Fruit fly (Drosophila melanogaster) whole organism, adult: Measurements from ENCODE around the gene ctrip.

Source experiments
- CG11617 ChIP-seq: fragments of 200-800 bp; sonication (Bioruptor generic); optimal IDR thresholded peaks from 2 replicates; lab custom pipeline; 2017; ENCODE audit warnings: mild to moderate bottlenecking, missing biosample characterization, missing genetic modification reagents, missing genetic modification characterization
- CG12768 ChIP-seq: fragments of 200-800 bp; sonication (Bioruptor generic); optimal IDR thresholded peaks from 2 replicates; lab custom pipeline; 2017; ENCODE audit warnings: missing biosample characterization, missing genetic modification characterization, mild to moderate bottlenecking, moderate library complexity, missing genetic modification reagents
- CG14711 ChIP-seq: fragments of 200-800 bp; sonication (Bioruptor generic); optimal IDR thresholded peaks from 2 replicates; lab custom pipeline; 2018; ENCODE audit warnings: missing biosample characterization, mild to moderate bottlenecking, missing genetic modification characterization, moderate library complexity
- CG1620 ChIP-seq: fragments of 200-800 bp; sonication (Bioruptor generic); optimal IDR thresholded peaks from 2 replicates; lab custom pipeline; 2016; ENCODE audit warnings: missing biosample characterization, missing genetic modification characterization
- CG33017 ChIP-seq: fragments of 200-800 bp; sonication (Bioruptor generic); optimal IDR thresholded peaks from 2 replicates; lab custom pipeline; 2018; ENCODE audit warnings: missing biosample characterization, mild to moderate bottlenecking, missing genetic modification characterization, moderate library complexity
- CG5204 ChIP-seq: fragments of 200-800 bp; sonication (Bioruptor generic); optimal IDR thresholded peaks from 2 replicates; lab custom pipeline; 2016; ENCODE audit warnings: missing biosample characterization, missing genetic modification characterization
- CG7045 ChIP-seq: fragments of 200-800 bp; sonication (Bioruptor generic); optimal IDR thresholded peaks from 2 replicates; lab custom pipeline; 2017; ENCODE audit warnings: missing biosample characterization, mild to moderate bottlenecking, missing genetic modification characterization
- CG7101 ChIP-seq: fragments of 200-800 bp; sonication (Bioruptor generic); optimal IDR thresholded peaks from 2 replicates; lab custom pipeline; 2018; ENCODE audit warnings: missing biosample characterization, mild to moderate bottlenecking, missing genetic modification characterization, moderate library complexity
- Clk ChIP-seq: fragments of 200-800 bp; sonication (Bioruptor generic); optimal IDR thresholded peaks from 2 replicates; lab custom pipeline; 2017; ENCODE audit warnings: missing biosample characterization, missing genetic modification characterization
- Crg-1 ChIP-seq: fragments of 200-800 bp; sonication (Bioruptor generic); optimal IDR thresholded peaks from 2 replicates; lab custom pipeline; 2016; ENCODE audit warnings: missing biosample characterization, missing genetic modification characterization
- Hr96 ChIP-seq: fragments of 200-800 bp; sonication (Bioruptor generic); optimal IDR thresholded peaks from 2 replicates; lab custom pipeline; 2016; ENCODE audit warnings: missing biosample characterization, missing genetic modification characterization
- Mnt ChIP-seq: fragments of 200-800 bp; sonication (Bioruptor generic); optimal IDR thresholded peaks from 2 replicates; lab custom pipeline; 2016; ENCODE audit warnings: missing biosample characterization, mild to moderate bottlenecking, missing genetic modification characterization
- bab1 ChIP-seq: fragments of 200-800 bp; sonication (Bioruptor generic); optimal IDR thresholded peaks from 3 replicates; lab custom pipeline; 2019; ENCODE audit warnings: missing biosample characterization, mild to moderate bottlenecking, missing genetic modification characterization, moderate library complexity
- cic ChIP-seq: fragments of 200-800 bp; sonication (Bioruptor generic); optimal IDR thresholded peaks from 2 replicates; lab custom pipeline; 2017; ENCODE audit warnings: missing biosample characterization, mild to moderate bottlenecking, missing genetic modification characterization, moderate library complexity
- cnc ChIP-seq, 2 experiments: fragments of >200 bp; optimal IDR thresholded peaks; 2 replicates each; lab custom pipeline; 2017
- kay ChIP-seq: fragments of 200-800 bp; sonication (Bioruptor generic); peaks from one replicate; lab custom pipeline; 2016; ENCODE audit warnings: missing biosample characterization, missing genetic modification characterization, borderline replicate concordance
- ovo ChIP-seq: fragments of 200-800 bp; sonication (Bioruptor generic); optimal IDR thresholded peaks from 2 replicates; lab custom pipeline; 2016; ENCODE audit warnings: missing biosample characterization, missing genetic modification characterization
- pad ChIP-seq: fragments of 200-800 bp; sonication (Bioruptor generic); optimal IDR thresholded peaks from 3 replicates; lab custom pipeline; 2017; ENCODE audit warnings: missing biosample characterization, missing genetic modification characterization, mild to moderate bottlenecking, moderate library complexity, missing genetic modification reagents
- tj ChIP-seq: fragments of 200-800 bp; sonication (Bioruptor generic); optimal IDR thresholded peaks from 3 replicates; lab custom pipeline; 2017; ENCODE audit warnings: missing biosample characterization, mild to moderate bottlenecking, missing genetic modification characterization, moderate library complexity
- toe ChIP-seq: fragments of 200-800 bp; sonication (Bioruptor generic); optimal IDR thresholded peaks from 2 replicates; lab custom pipeline; 2016; ENCODE audit warnings: missing biosample characterization, missing genetic modification characterization

ctrip gene

dm6 chr3R:4821098-4821605, 9.3 kb upstream of the ctrip start, which contains the start of gene CG14657:
TSS of gene CG14657 (minus strand) at chr3R:4821432.
- no peak for TF ChIP-seq CG33017
- peak; percentile 62 for TF ChIP-seq Mnt
- TF ChIP-seq Hr96 (GFP tag; lab: Kevin White, UChicago): no peak
- TF ChIP-seq CG5204 (GFP tag; lab: Kevin White, UChicago): no peak
- TF ChIP-seq CG14711 (tag; lab: Kevin White, UChicago): no peak
- peak; percentile 66 for TF ChIP-seq bab1
- TF ChIP-seq CG7045 (GFP tag; lab: Kevin White, UChicago): no peak
- TF ChIP-seq CG11617 (GFP tag; lab: Kevin White, UChicago): no peak
- TF ChIP-seq toe (GFP tag; lab: Kevin White, UChicago): no peak
- TF ChIP-seq pad (GFP tag; lab: Kevin White, UChicago): peak; percentile 63
- TF ChIP-seq kay (GFP tag; lab: Kevin White, UChicago): no peak
- no peak for TF ChIP-seq CG12768 (GFP tag; lab: Kevin White, UChicago)
- TF ChIP-seq ovo (GFP tag; lab: Kevin White, UChicago): no peak
- no peak for TF ChIP-seq Clk (GFP tag; lab: Kevin White, UChicago)
- peak; percentile 100 for TF ChIP-seq cic (GFP tag; lab: Kevin White, UChicago)
- TF ChIP-seq tj (GFP tag; lab: Kevin White, UChicago): peak; percentile 15
- no peak for TF ChIP-seq CG7101
- TF ChIP-seq Crg-1 (GFP tag; lab: Kevin White, UChicago): no peak
- TF ChIP-seq CG1620: no peak
- no peak for TF ChIP-seq cnc (optimal IDR thresholded peaks at IDR 0.05; lab: Kevin White, UChicago)

dm6 chr3R:4816018-4816417, 4.1 kb upstream of the ctrip start, which contains the start of gene BBS5:
TSS of gene BBS5 (plus strand) at chr3R:4816318.
- TF ChIP-seq CG33017 (no peak), Hr96 (GFP tag; lab: Kevin White, UChicago) (no peak), pad (GFP tag; lab: Kevin White, UChicago) (no peak), kay (GFP tag; lab: Kevin White, UChicago) (no peak), CG7101 (no peak), CG7045 (GFP tag; lab: Kevin White, UChicago) (no peak), CG12768 (GFP tag; lab: Kevin White, UChicago) (no peak), Mnt (no peak), CG11617 (GFP tag; lab: Kevin White, UChicago) (no peak), Crg-1 (GFP tag; lab: Kevin White, UChicago) (no peak), bab1 (no peak), tj (GFP tag; lab: Kevin White, UChicago) (no peak), CG1620 (no peak), CG14711 (tag; lab: Kevin White, UChicago) (no peak), cnc (optimal IDR thresholded peaks at IDR 0.05; lab: Kevin White, UChicago) (no peak), toe (GFP tag; lab: Kevin White, UChicago) (no peak), CG5204 (GFP tag; lab: Kevin White, UChicago) (no peak)

- TF ChIP-seq CG7045 (GFP tag; lab: Kevin White, UChicago) (no peak), Mnt (no peak), CG1620 (no peak), kay (GFP tag; lab: Kevin White, UChicago) (no peak), Hr96 (GFP tag; lab: Kevin White, UChicago) (no peak), Clk (GFP tag; lab: Kevin White, UChicago) (no peak), tj (GFP tag; lab: Kevin White, UChicago) (no peak), toe (GFP tag; lab: Kevin White, UChicago) (no peak), CG12768 (GFP tag; lab: Kevin White, UChicago) (no peak), CG14711 (tag; lab: Kevin White, UChicago) (no peak), cnc (optimal IDR thresholded peaks at IDR 0.05; lab: Kevin White, UChicago) (no peak), bab1 (no peak)
Measured at dm6 chr3R:4814677-4815076, 2.8 kb upstream of the ctrip start.

- TF ChIP-seq CG5204 (GFP tag; lab: Kevin White, UChicago) (no peak), Clk (GFP tag; lab: Kevin White, UChicago) (no peak), Mnt (peak; percentile 54), ovo (GFP tag; lab: Kevin White, UChicago) (peak; percentile 14), tj (GFP tag; lab: Kevin White, UChicago) (peak; percentile 19), bab1 (peak; percentile 23), CG11617 (GFP tag; lab: Kevin White, UChicago) (peak; percentile 37), CG1620 (no peak), toe (GFP tag; lab: Kevin White, UChicago) (peak; percentile 21), CG33017 (peak; percentile 15), cnc (optimal IDR thresholded peaks at IDR 0.05; lab: Kevin White, UChicago) (no peak), kay (GFP tag; lab: Kevin White, UChicago) (no peak), Crg-1 (GFP tag; lab: Kevin White, UChicago) (peak; percentile 67), CG7045 (GFP tag; lab: Kevin White, UChicago) (peak; percentile 9), CG7101 (peak; percentile 42), Hr96 (GFP tag; lab: Kevin White, UChicago) (no peak), cic (GFP tag; lab: Kevin White, UChicago) (peak; percentile 72), CG12768 (GFP tag; lab: Kevin White, UChicago) (peak; percentile 38), pad (GFP tag; lab: Kevin White, UChicago) (peak; percentile 7), CG14711 (tag; lab: Kevin White, UChicago) (no peak)
Measured at dm6 chr3R:4813172-4813716, 1.3 kb upstream of the ctrip start.

- no peak for TF ChIP-seq cnc (optimal IDR thresholded peaks at IDR 0.05; lab: Kevin White, UChicago)
- no peak for TF ChIP-seq ovo (GFP tag; lab: Kevin White, UChicago)
- TF ChIP-seq CG1620: no peak
- TF ChIP-seq Hr96 (GFP tag; lab: Kevin White, UChicago): no peak
- no peak for TF ChIP-seq Mnt
- no peak for TF ChIP-seq Clk (GFP tag; lab: Kevin White, UChicago)
- no peak for TF ChIP-seq bab1
- no peak for TF ChIP-seq Crg-1 (GFP tag; lab: Kevin White, UChicago)
- TF ChIP-seq CG7101: no peak
Measured at dm6 chr3R:4811124-4811935, 566 bp downstream of the ctrip start, which contains the start of gene Gmppb. TSS of gene Gmppb (plus strand) at chr3R:4811444.
